Worm (Caenorhabditis elegans): ENCODE measurements around the gene npp-22.
A peak's percentile ranks its signal among the peaks of the same experiment; 100 is the strongest.

Gene npp-22

ce11 chrV:11782809-11783440 lies 49.7 kb upstream of the npp-22 start, which contains the start of gene F55A11.11 (continued):
- TF ChIP-seq ces-1 (GFP tag; optimal IDR thresholded peaks at IDR 0.05) = no peak
- TF ChIP-seq zfp-3 (GFP tag; conservative IDR thresholded peaks at IDR 0.05) = peak; percentile 86
- no peak for TF ChIP-seq cey-2 (tag; optimal IDR thresholded peaks at IDR 0.05; ENCODE audit: borderline replicate concordance, insufficient read depth)
- TF ChIP-seq duxl-1 (tag; optimal IDR thresholded peaks at IDR 0.05; ENCODE audit: poor library complexity) = peak; percentile 84
- peak; percentile 99 for TF ChIP-seq egl-43 (GFP tag; IDR thresholded peaks at IDR 0.05)
- TF ChIP-seq ztf-11 (tag; optimal IDR thresholded peaks at IDR 0.05) = no peak
- TF ChIP-seq ctbp-1 (GFP tag; IDR thresholded peaks at IDR 0.05) = peak; percentile 95
- TF ChIP-seq F26F4.8 (GFP tag; conservative IDR thresholded peaks at IDR 0.05) = peak; percentile 98
- TF ChIP-seq daf-16 (GFP tag; optimal IDR thresholded peaks at IDR 0.05) = peak; percentile 77 to 97
- peak; percentile 71 for TF ChIP-seq daf-16 (tag; optimal IDR thresholded peaks at IDR 0.05)
- peak; percentile 87 for TF ChIP-seq lin-13 (GFP tag; optimal IDR thresholded peaks at IDR 0.05)
- peak; percentile 98 for TF ChIP-seq F44E2.7 (GFP tag; IDR thresholded peaks at IDR 0.05)
- peak; percentile 22 for TF ChIP-seq nhr-6 (tag; optimal IDR thresholded peaks at IDR 0.05)
- peak; percentile 95 for TF ChIP-seq gei-8 (GFP tag; optimal IDR thresholded peaks at IDR 0.05)
- peak; percentile 68 for TF ChIP-seq zip-2 (tag; optimal IDR thresholded peaks at IDR 0.05)
- peak; percentile 58 for TF ChIP-seq nhr-11 (tag; optimal IDR thresholded peaks at IDR 0.05)
- TF ChIP-seq T20F7.1 (GFP tag; optimal IDR thresholded peaks at IDR 0.05) = peak; percentile 79
- TF ChIP-seq spr-1 (tag; optimal IDR thresholded peaks at IDR 0.05) = peak; percentile 91
- no peak for TF ChIP-seq daf-12 (tag; optimal IDR thresholded peaks at IDR 0.05)
- TF ChIP-seq T26A8.4 (GFP tag; IDR thresholded peaks at IDR 0.05) = peak; percentile 93
- no peak for TF ChIP-seq aly-2 (tag; optimal IDR thresholded peaks at IDR 0.05)
- peak; percentile 60 for TF ChIP-seq nhr-25 (tag; optimal IDR thresholded peaks at IDR 0.05; ENCODE audit: borderline replicate concordance, insufficient read depth)
- TF ChIP-seq lsy-2 (tag; optimal IDR thresholded peaks at IDR 0.05) = peak in 1 of 2 experiments; percentile 79
- TF ChIP-seq mdl-1 (tag; optimal IDR thresholded peaks at IDR 0.05) = peak; percentile 6 to 33
- peak; percentile 83 for TF ChIP-seq mep-1 (tag; optimal IDR thresholded peaks at IDR 0.05)
- peak; percentile 90 for TF ChIP-seq madf-9 (GFP tag; conservative IDR thresholded peaks at IDR 0.05)
- peak; percentile 65 for TF ChIP-seq ama-1 (optimal IDR thresholded peaks at IDR 0.05)
- TF ChIP-seq tra-1 (GFP tag; IDR thresholded peaks at IDR 0.05) = peak; percentile 94
- TF ChIP-seq hlh-11 (tag; optimal IDR thresholded peaks at IDR 0.05) = peak; percentile 73
- TF ChIP-seq sdz-12 (GFP tag; optimal IDR thresholded peaks at IDR 0.05) = peak; percentile 96
- peak; percentile 95 for TF ChIP-seq lin-1 (GFP tag; IDR thresholded peaks at IDR 0.05)
- TF ChIP-seq dve-1 (tag; optimal IDR thresholded peaks at IDR 0.05; ENCODE audit: insufficient read depth) = peak; percentile 80
- peak; percentile 79 for TF ChIP-seq spr-3 (GFP tag; optimal IDR thresholded peaks at IDR 0.05)
- no peak for TF ChIP-seq tag-97 (GFP tag; IDR thresholded peaks at IDR 0.05)
- TF ChIP-seq dmd-9 (GFP tag; IDR thresholded peaks at IDR 0.05) = peak; percentile 76
- peak; percentile 92 for TF ChIP-seq snpc-1.2 (GFP tag; IDR thresholded peaks at IDR 0.05)
- peak; percentile 91 for TF ChIP-seq ZK337.2 (GFP tag; IDR thresholded peaks at IDR 0.05)
- TF ChIP-seq lin-39 (tag; optimal IDR thresholded peaks at IDR 0.05) = no peak
- peak; percentile 87 for TF ChIP-seq ztf-7 (tag; optimal IDR thresholded peaks at IDR 0.05)
- TF ChIP-seq dpl-1 (GFP tag; optimal IDR thresholded peaks at IDR 0.05) = peak; percentile 53
- TF ChIP-seq set-16 (GFP tag; IDR thresholded peaks at IDR 0.05) = no peak; the same call in 1 of the 2 replicates
- peak; percentile 87 for TF ChIP-seq F49E8.2 (tag; optimal IDR thresholded peaks at IDR 0.05; ENCODE audit: borderline replicate concordance)
- TF ChIP-seq mes-2 (tag; optimal IDR thresholded peaks at IDR 0.05; ENCODE audit: poor library complexity, severe bottlenecking) = peak; percentile 80
- TF ChIP-seq zfp-2 (tag; optimal IDR thresholded peaks at IDR 0.05) = peak; percentile 66
- peak; percentile 98 for TF ChIP-seq daf-8 (GFP tag; IDR thresholded peaks at IDR 0.05)
- peak; percentile 83 for TF ChIP-seq lir-3 (tag; optimal IDR thresholded peaks at IDR 0.05)
- TF ChIP-seq unc-39 (tag; optimal IDR thresholded peaks at IDR 0.05) = no peak
- peak; percentile 90 to 91 for TF ChIP-seq madf-5 (GFP tag; IDR thresholded peaks at IDR 0.05)
- TF ChIP-seq unc-130 (GFP tag; optimal IDR thresholded peaks at IDR 0.05) = peak; percentile 76
- TF ChIP-seq arid-1 (GFP tag; conservative IDR thresholded peaks at IDR 0.05) = peak; percentile 94

All from whole organism, L4 larva.